Worm (Caenorhabditis elegans): Measurements from ENCODE around the gene ssup-72.

- TF ChIP-seq ZK546.5 (tag; optimal IDR thresholded peaks at IDR 0.05): no peak
- TF ChIP-seq mdl-1 (tag; optimal IDR thresholded peaks at IDR 0.05): no peak
- no peak for TF ChIP-seq lsy-2 (tag; optimal IDR thresholded peaks at IDR 0.05)
- no peak for TF ChIP-seq unc-62 (GFP tag; optimal IDR thresholded peaks at IDR 0.05 in 1 of 2)
- no peak for TF ChIP-seq unc-62 (tag; optimal IDR thresholded peaks at IDR 0.05)
- no peak for TF ChIP-seq ceh-28 (tag; optimal IDR thresholded peaks at IDR 0.05)
- TF ChIP-seq snpc-1.2 (GFP tag; IDR thresholded peaks at IDR 0.05): no peak
- no peak for TF ChIP-seq tra-1 (GFP tag; IDR thresholded peaks at IDR 0.05)
- TF ChIP-seq dmd-6 (GFP tag; IDR thresholded peaks at IDR 0.05): no peak
- no peak for TF ChIP-seq nhr-11 (tag; optimal IDR thresholded peaks at IDR 0.05)
- TF ChIP-seq nhr-10 (tag; optimal IDR thresholded peaks at IDR 0.05): no peak
Measured at ce11 chrII:6742614-6743013, 33.8 kb upstream of the ssup-72 start, which contains the start of gene F41G3.6.
